Fruit fly (Drosophila melanogaster): Measurements from ENCODE around the gene CG33322.

CG33322 gene

DNA sequence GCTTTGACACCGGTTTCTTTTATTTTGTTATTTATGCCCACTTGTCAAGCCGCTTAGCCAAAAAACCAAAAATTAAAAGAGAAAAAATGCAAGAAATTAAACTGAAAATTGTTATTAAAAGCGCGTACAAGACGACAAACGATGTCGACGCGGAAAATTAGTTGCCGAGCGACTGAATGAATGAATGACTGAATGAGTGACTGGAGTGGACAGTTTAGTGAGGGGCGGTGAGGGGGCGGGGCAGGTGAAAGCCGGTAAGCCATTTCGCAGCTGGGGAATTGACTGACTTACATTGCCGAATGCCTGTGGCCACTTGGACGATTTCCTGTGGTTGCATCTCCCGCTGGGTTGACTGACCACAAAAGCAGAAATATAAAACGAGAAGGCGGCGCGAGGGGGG, 9.4 kb downstream of the CG33322 start:
- TF ChIP-seq CG14711 (tag; optimal IDR thresholded peaks at IDR 0.05) (no peak), toe (GFP tag; optimal IDR thresholded peaks at IDR 0.05) (no peak), CG1620 (GFP tag; optimal IDR thresholded peaks at IDR 0.05) (no peak), ovo (GFP tag; optimal IDR thresholded peaks at IDR 0.05) (no peak), bab1 (GFP tag; optimal IDR thresholded peaks at IDR 0.05) (no peak), tj (GFP tag; optimal IDR thresholded peaks at IDR 0.05) (no peak), Hr96 (GFP tag; optimal IDR thresholded peaks at IDR 0.05) (no peak), kay (GFP tag; ENCODE audit: borderline replicate concordance) (no peak), CG12768 (GFP tag; optimal IDR thresholded peaks at IDR 0.05) (no peak), cic (GFP tag; optimal IDR thresholded peaks at IDR 0.05) (no peak), Clk (GFP tag; optimal IDR thresholded peaks at IDR 0.05) (no peak), pad (GFP tag; optimal IDR thresholded peaks at IDR 0.05) (no peak), Mnt (GFP tag; optimal IDR thresholded peaks at IDR 0.05) (no peak), CG33017 (tag; optimal IDR thresholded peaks at IDR 0.05) (no peak)

DNA sequence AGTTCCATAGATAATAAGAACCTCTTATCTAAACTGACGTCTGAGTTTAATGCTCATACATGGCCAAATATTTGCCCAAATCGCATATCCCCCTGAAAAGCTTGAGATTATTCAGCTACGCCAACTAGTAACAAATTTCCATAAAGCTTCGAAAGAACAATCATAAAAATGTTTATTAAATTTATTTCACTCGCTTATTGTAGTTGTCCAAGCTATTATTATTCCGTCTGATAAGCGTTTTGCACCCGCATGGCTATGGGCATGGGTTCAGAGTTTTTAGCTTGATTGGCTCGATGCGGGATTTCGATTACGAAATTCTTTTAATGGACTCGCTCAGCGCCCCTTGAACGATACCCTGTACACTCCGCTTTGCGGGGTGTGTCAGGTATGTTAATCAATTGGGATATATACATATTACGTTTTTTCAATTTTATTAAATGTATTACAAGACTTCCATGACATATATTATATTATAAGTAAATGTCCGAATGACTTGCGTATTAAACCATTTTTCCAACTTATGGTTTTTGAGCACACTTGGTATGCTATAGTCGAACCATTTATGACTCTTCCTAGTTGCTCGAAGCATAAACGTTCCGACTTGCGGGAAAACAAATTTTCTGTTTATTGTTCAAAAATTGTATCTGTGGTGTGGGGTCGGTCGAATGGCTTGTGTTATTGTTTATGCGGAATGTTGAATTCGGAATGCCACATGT, 10.3 kb downstream of the CG33322 start:
- TF ChIP-seq CG11617 (GFP tag; optimal IDR thresholded peaks at IDR 0.05) (peak; percentile 75), tj (GFP tag; optimal IDR thresholded peaks at IDR 0.05) (peak; percentile 93), CG7101 (tag; optimal IDR thresholded peaks at IDR 0.05) (peak; percentile 82), ovo (GFP tag; optimal IDR thresholded peaks at IDR 0.05) (no peak), Clk (GFP tag; optimal IDR thresholded peaks at IDR 0.05) (no peak), Hr96 (GFP tag; optimal IDR thresholded peaks at IDR 0.05) (no peak), Mnt (GFP tag; optimal IDR thresholded peaks at IDR 0.05) (peak; percentile 20), CG12768 (GFP tag; optimal IDR thresholded peaks at IDR 0.05) (peak; percentile 73), CG7045 (GFP tag; optimal IDR thresholded peaks at IDR 0.05) (peak; percentile 45), bab1 (GFP tag; optimal IDR thresholded peaks at IDR 0.05) (peak; percentile 91), toe (GFP tag; optimal IDR thresholded peaks at IDR 0.05) (no peak), pad (GFP tag; optimal IDR thresholded peaks at IDR 0.05) (peak; percentile 64), kay (GFP tag; ENCODE audit: borderline replicate concordance) (peak; percentile 70), CG33017 (tag; optimal IDR thresholded peaks at IDR 0.05) (peak; percentile 72), cnc (optimal IDR thresholded peaks at IDR 0.05) (no peak), CG14711 (tag; optimal IDR thresholded peaks at IDR 0.05) (peak; percentile 81), CG5204 (GFP tag; optimal IDR thresholded peaks at IDR 0.05) (peak; percentile 64), CG1620 (GFP tag; optimal IDR thresholded peaks at IDR 0.05) (peak; percentile 32), cic (GFP tag; optimal IDR thresholded peaks at IDR 0.05) (no peak), Crg-1 (GFP tag; optimal IDR thresholded peaks at IDR 0.05) (peak; percentile 51)

- no peak for TF ChIP-seq Mnt (GFP tag; optimal IDR thresholded peaks at IDR 0.05)
- no peak for TF ChIP-seq Clk (GFP tag; optimal IDR thresholded peaks at IDR 0.05)
- TF ChIP-seq CG11617 (GFP tag; optimal IDR thresholded peaks at IDR 0.05): no peak
- no peak for TF ChIP-seq CG33017 (tag; optimal IDR thresholded peaks at IDR 0.05)
- no peak for TF ChIP-seq pad (GFP tag; optimal IDR thresholded peaks at IDR 0.05)
- no peak for TF ChIP-seq kay (GFP tag; ENCODE audit: borderline replicate concordance)
These were observed 12.3 kb downstream of the CG33322 start for dm6 chr2L:20803733-20804164.

DNA sequence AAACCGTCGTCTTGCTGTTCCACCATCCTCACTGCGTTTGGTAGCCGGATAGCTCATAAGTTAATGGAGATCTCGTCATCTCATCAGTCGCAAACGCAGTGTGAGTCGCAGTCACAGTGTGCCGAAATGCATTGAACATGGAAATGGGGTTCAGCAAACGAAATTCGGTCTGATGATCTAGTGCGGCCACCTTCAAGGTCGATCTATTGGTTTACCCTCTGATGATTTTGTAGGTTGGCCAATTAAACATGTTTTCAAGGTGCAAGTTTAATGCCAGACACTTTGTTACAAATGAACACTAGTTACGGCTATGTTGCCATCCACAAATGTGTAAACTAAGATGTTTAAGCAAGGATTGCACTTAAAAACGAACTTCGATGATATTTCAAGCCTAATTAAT, 13.2 kb downstream of the CG33322 start:
- TF ChIP-seq cnc (optimal IDR thresholded peaks at IDR 0.05) (no peak), CG7101 (tag; optimal IDR thresholded peaks at IDR 0.05) (no peak), CG11617 (GFP tag; optimal IDR thresholded peaks at IDR 0.05) (no peak), CG33017 (tag; optimal IDR thresholded peaks at IDR 0.05) (no peak), kay (GFP tag; ENCODE audit: borderline replicate concordance) (no peak), ovo (GFP tag; optimal IDR thresholded peaks at IDR 0.05) (no peak), Clk (GFP tag; optimal IDR thresholded peaks at IDR 0.05) (no peak), CG1620 (GFP tag; optimal IDR thresholded peaks at IDR 0.05) (no peak), toe (GFP tag; optimal IDR thresholded peaks at IDR 0.05) (no peak), bab1 (GFP tag; optimal IDR thresholded peaks at IDR 0.05) (no peak), Crg-1 (GFP tag; optimal IDR thresholded peaks at IDR 0.05) (no peak), CG5204 (GFP tag; optimal IDR thresholded peaks at IDR 0.05) (no peak), Mnt (GFP tag; optimal IDR thresholded peaks at IDR 0.05) (no peak)

dm6 chr2L:20802204-20802603, 13.8 kb downstream of the CG33322 start:
- TF ChIP-seq pad (GFP tag; optimal IDR thresholded peaks at IDR 0.05): no peak
- no peak for TF ChIP-seq ovo (GFP tag; optimal IDR thresholded peaks at IDR 0.05)
- no peak for TF ChIP-seq CG14711 (tag; optimal IDR thresholded peaks at IDR 0.05)
- TF ChIP-seq tj (GFP tag; optimal IDR thresholded peaks at IDR 0.05): no peak
- no peak for TF ChIP-seq Mnt (GFP tag; optimal IDR thresholded peaks at IDR 0.05)

DNA sequence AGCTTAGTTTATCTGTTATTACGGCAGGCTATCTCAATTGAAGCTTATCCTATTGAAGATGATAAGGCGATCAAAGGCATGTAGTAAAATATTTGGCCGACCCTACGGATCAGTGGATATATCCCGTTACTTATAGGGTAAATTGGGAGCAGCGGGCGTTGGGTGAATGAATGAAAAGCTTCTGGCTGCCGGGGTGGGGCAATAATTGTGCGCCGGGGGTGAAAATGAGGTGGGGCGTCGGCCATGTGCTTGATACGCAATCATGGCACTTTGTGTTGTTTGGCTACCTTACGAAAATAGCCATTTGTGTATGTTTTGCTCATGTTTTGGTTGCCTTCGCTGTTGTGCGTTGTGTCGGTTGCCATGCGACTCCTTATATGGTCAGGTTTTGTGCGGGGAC, 14.2 kb downstream of the CG33322 start:
- TF ChIP-seq CG7045 (GFP tag; optimal IDR thresholded peaks at IDR 0.05) (no peak), bab1 (GFP tag; optimal IDR thresholded peaks at IDR 0.05) (no peak), CG5204 (GFP tag; optimal IDR thresholded peaks at IDR 0.05) (no peak), Hr96 (GFP tag; optimal IDR thresholded peaks at IDR 0.05) (no peak), CG33017 (tag; optimal IDR thresholded peaks at IDR 0.05) (no peak), tj (GFP tag; optimal IDR thresholded peaks at IDR 0.05) (no peak), kay (GFP tag; ENCODE audit: borderline replicate concordance) (no peak), CG7101 (tag; optimal IDR thresholded peaks at IDR 0.05) (no peak), CG12768 (GFP tag; optimal IDR thresholded peaks at IDR 0.05) (no peak), cnc (optimal IDR thresholded peaks at IDR 0.05) (no peak), Clk (GFP tag; optimal IDR thresholded peaks at IDR 0.05) (no peak), cic (GFP tag; optimal IDR thresholded peaks at IDR 0.05) (no peak), Mnt (GFP tag; optimal IDR thresholded peaks at IDR 0.05) (no peak), CG11617 (GFP tag; optimal IDR thresholded peaks at IDR 0.05) (no peak), toe (GFP tag; optimal IDR thresholded peaks at IDR 0.05) (no peak), CG1620 (GFP tag; optimal IDR thresholded peaks at IDR 0.05) (no peak), ovo (GFP tag; optimal IDR thresholded peaks at IDR 0.05) (no peak), CG14711 (tag; optimal IDR thresholded peaks at IDR 0.05) (no peak)
